Worm (Caenorhabditis elegans) whole organism, L1 larva: Measurements from ENCODE around the gene C34F6.5.
A peak's percentile ranks its signal among the peaks of the same experiment; 100 is the strongest.

Experiments used
- C04F5.9 ChIP-seq: sonication (generic microtip); optimal IDR thresholded peaks from 2 replicates; lab custom pipeline; 2016; ENCODE audit warnings: missing genetic modification characterization, missing compliant biosample characterization
- C16A3.4 ChIP-seq: fragments of 150-350 bp; optimal IDR thresholded peaks from 2 replicates; lab custom pipeline; 2014; ENCODE audit warnings: missing biosample characterization, missing genetic modification characterization
- C34B4.2 ChIP-seq: sonication (generic microtip); optimal IDR thresholded peaks from 2 replicates; lab custom pipeline; 2017; ENCODE audit warnings: mild to moderate bottlenecking, missing genetic modification characterization, missing compliant biosample characterization
- Y116A8C.19 ChIP-seq: sonication (generic microtip); optimal IDR thresholded peaks from 2 replicates; lab custom pipeline; 2016; ENCODE audit warnings: missing compliant biosample characterization, missing genetic modification characterization, borderline replicate concordance
- aha-1 ChIP-seq: fragments of 150-350 bp; optimal IDR thresholded peaks from 2 replicates; lab custom pipeline; 2014; ENCODE audit warnings: missing biosample characterization, missing genetic modification characterization
- alr-1 ChIP-seq: fragments of 200-800 bp; sonication (Bioruptor generic); optimal IDR thresholded peaks from 2 replicates; lab custom pipeline; 2018; ENCODE audit warnings: borderline replicate concordance, mild to moderate bottlenecking, missing genetic modification characterization, missing compliant biosample characterization
- aly-2 ChIP-seq: fragments of 150-350 bp; optimal IDR thresholded peaks from 2 replicates; lab custom pipeline; 2014; ENCODE audit warnings: missing biosample characterization, missing genetic modification characterization
- blmp-1 ChIP-seq: fragments of 150-350 bp; optimal IDR thresholded peaks from 2 replicates; lab custom pipeline; 2014; ENCODE audit warnings: missing biosample characterization, missing genetic modification characterization
- ceh-63 ChIP-seq: fragments of 200-800 bp; sonication (Bioruptor generic); optimal IDR thresholded peaks from 2 replicates; lab custom pipeline; 2018; ENCODE audit warnings: mild to moderate bottlenecking, missing genetic modification characterization, missing compliant biosample characterization
- ceh-8 ChIP-seq: fragments of 200-800 bp; sonication (Bioruptor generic); optimal IDR thresholded peaks from 2 replicates; lab custom pipeline; 2018; ENCODE audit warnings: mild to moderate bottlenecking, missing genetic modification characterization, moderate library complexity, missing compliant biosample characterization
- ceh-82 ChIP-seq, 3 experiments: fragments of 150-350 bp in 1 of 3; sonication (generic microtip) in 2 of 3; optimal IDR thresholded peaks; 2 replicates each; lab custom pipeline; 2014 to 2017; ENCODE audit warnings: missing biosample characterization in 3 of 3, missing genetic modification characterization in 3 of 3
- ceh-88 ChIP-seq: fragments of 200-800 bp; sonication (Bioruptor generic); IDR thresholded peaks from 2 replicates; pipeline ENCODE4 v1.3.6; 2022; ENCODE audit warnings: missing genetic modification characterization, missing compliant biosample characterization
- ces-1 ChIP-seq: fragments of 150-350 bp; optimal IDR thresholded peaks from 2 replicates; lab custom pipeline; 2014; ENCODE audit warnings: missing biosample characterization, missing genetic modification reagents, missing genetic modification characterization
- dpl-1 ChIP-seq, 3 experiments: fragments of 150-350 bp in 2 of 3; sonication (generic microtip) in 1 of 3; optimal IDR thresholded peaks; 2 replicates each; lab custom pipeline; 2014 to 2017; ENCODE audit warnings: missing biosample characterization in 3 of 3, missing genetic modification characterization in 3 of 3, missing genetic modification reagents in 3 of 3
- efl-1 ChIP-seq, 4 experiments: fragments of 150-350 bp; optimal IDR thresholded peaks in 3 of 4; peaks in 1 of 4; 1 replicate in 1 of 4; 2 replicates in 3 of 4; lab custom pipeline; 2014; ENCODE audit warnings: missing biosample characterization in 2 of 4, missing genetic modification characterization in 2 of 4, missing genetic modification reagents in 2 of 4
- efl-3 ChIP-seq: fragments of 200-800 bp; sonication (Bioruptor generic); optimal IDR thresholded peaks from 2 replicates; lab custom pipeline; 2018; ENCODE audit warnings: mild to moderate bottlenecking, missing genetic modification characterization, missing compliant biosample characterization
- elt-2 ChIP-seq: sonication (generic microtip); optimal IDR thresholded peaks from 2 replicates; lab custom pipeline; 2016; ENCODE audit warnings: missing genetic modification characterization, mild to moderate bottlenecking, inconsistent platforms, missing compliant biosample characterization, missing genetic modification reagents
- elt-3 ChIP-seq, 6 experiments: fragments of 150-350 bp in 1 of 6; sonication (generic microtip); optimal IDR thresholded peaks; 2 replicates each; lab custom pipeline; 2017 to 2018; ENCODE audit warnings: missing biosample characterization in 6 of 6, missing genetic modification characterization in 6 of 6, inconsistent platforms in 1 of 6
- ets-5 ChIP-seq: fragments of 200-800 bp; sonication (Bioruptor generic); IDR thresholded peaks from 2 replicates; pipeline ENCODE4 v1.3.6; 2022; ENCODE audit warnings: missing genetic modification characterization, missing compliant biosample characterization
- fkh-10 ChIP-seq: sonication (generic microtip); optimal IDR thresholded peaks from 2 replicates; lab custom pipeline; 2017; ENCODE audit warnings: missing biosample characterization, missing genetic modification reagents, missing genetic modification characterization
- fkh-4 ChIP-seq: sonication (generic microtip); optimal IDR thresholded peaks from 2 replicates; lab custom pipeline; 2016; ENCODE audit warnings: missing compliant biosample characterization, missing genetic modification characterization, borderline replicate concordance
- hlh-4 ChIP-seq: sonication (generic microtip); optimal IDR thresholded peaks from 2 replicates; lab custom pipeline; 2016; ENCODE audit warnings: mild to moderate bottlenecking, missing genetic modification characterization, missing compliant biosample characterization
- hpl-2 ChIP-seq: fragments of 150-350 bp; optimal IDR thresholded peaks from 2 replicates; lab custom pipeline; 2014; ENCODE audit warnings: missing biosample characterization, missing genetic modification reagents, missing genetic modification characterization
- irx-1 ChIP-seq: sonication (generic microtip); optimal IDR thresholded peaks from 2 replicates; lab custom pipeline; 2016; ENCODE audit warnings: missing genetic modification characterization, missing compliant biosample characterization
- isw-1 ChIP-seq: fragments of 200-800 bp; sonication (Bioruptor generic); IDR thresholded peaks from 2 replicates; pipeline ENCODE4 v1.3.6; 2022; ENCODE audit warnings: missing genetic modification characterization, missing compliant biosample characterization
- lin-14 ChIP-seq: fragments of 200-800 bp; sonication (Bioruptor generic); optimal IDR thresholded peaks from 2 replicates; lab custom pipeline; 2018; ENCODE audit warnings: mild to moderate bottlenecking, missing genetic modification characterization, moderate library complexity, missing compliant biosample characterization
- lin-15B ChIP-seq: fragments of 150-350 bp; sonication (generic microtip); optimal IDR thresholded peaks from 3 replicates; lab custom pipeline; 2014; ENCODE audit warnings: missing biosample characterization, missing genetic modification characterization
- lin-35 ChIP-seq, 2 experiments: fragments of 150-350 bp; optimal IDR thresholded peaks; 2 replicates each; lab custom pipeline; 2014; ENCODE audit warnings: missing biosample characterization in 2 of 2, missing genetic modification characterization in 2 of 2, missing genetic modification reagents in 2 of 2
- lin-39 ChIP-seq: fragments of 150-350 bp; optimal IDR thresholded peaks from 2 replicates; lab custom pipeline; 2014; ENCODE audit warnings: missing biosample characterization, missing genetic modification reagents, missing genetic modification characterization
- lir-3 ChIP-seq: sonication (generic microtip); optimal IDR thresholded peaks from 2 replicates; lab custom pipeline; 2016; ENCODE audit warnings: mild to moderate bottlenecking, missing genetic modification characterization, moderate library complexity, missing compliant biosample characterization; ENCODE audit not compliant: poor library complexity
- mab-9 ChIP-seq: fragments of 200-800 bp; sonication (Bioruptor generic); IDR thresholded peaks from 2 replicates; pipeline ENCODE4 v1.3.6; 2022; ENCODE audit warnings: missing genetic modification reagents, missing genetic modification characterization, missing compliant biosample characterization
- mdl-1 ChIP-seq, 2 experiments: fragments of 150-350 bp; optimal IDR thresholded peaks; 2 replicates each; lab custom pipeline; 2014 to 2017; ENCODE audit warnings: missing biosample characterization in 2 of 2, missing genetic modification characterization in 2 of 2, inconsistent platforms in 1 of 2
- mef-2 ChIP-seq: fragments of 150-350 bp; optimal IDR thresholded peaks from 2 replicates; lab custom pipeline; 2014; ENCODE audit warnings: missing biosample characterization, missing genetic modification characterization
- mep-1 ChIP-seq: fragments of 150-350 bp; optimal IDR thresholded peaks from 2 replicates; lab custom pipeline; 2014; ENCODE audit warnings: missing biosample characterization, missing genetic modification characterization
- nhr-11 ChIP-seq: fragments of 150-350 bp; optimal IDR thresholded peaks from 2 replicates; lab custom pipeline; 2014; ENCODE audit warnings: missing biosample characterization, missing genetic modification characterization
- nhr-19 ChIP-seq: fragments of 200-800 bp; sonication (Bioruptor generic); conservative IDR thresholded peaks from 2 replicates; pipeline ENCODE4 v1.3.6; 2022; ENCODE audit warnings: missing genetic modification characterization, missing compliant biosample characterization
- nhr-20 ChIP-seq: sonication (generic microtip); optimal IDR thresholded peaks from 2 replicates; lab custom pipeline; 2016; ENCODE audit warnings: mild to moderate bottlenecking, missing genetic modification characterization, missing compliant biosample characterization
- nhr-76 ChIP-seq: sonication (generic microtip); optimal IDR thresholded peaks from 2 replicates; lab custom pipeline; 2017; ENCODE audit warnings: missing biosample characterization, missing genetic modification characterization
- pag-3 ChIP-seq: sonication (generic microtip); optimal IDR thresholded peaks from 2 replicates; lab custom pipeline; 2017; ENCODE audit warnings: missing genetic modification characterization, mild to moderate bottlenecking, missing compliant biosample characterization, antibody characterized with exemption, borderline replicate concordance; ENCODE audit not compliant: insufficient read depth
- pqm-1 ChIP-seq: sonication (generic microtip); optimal IDR thresholded peaks from 3 replicates; lab custom pipeline; 2017; ENCODE audit warnings: missing biosample characterization, missing genetic modification characterization
- snu-23 ChIP-seq: sonication (generic microtip); optimal IDR thresholded peaks from 2 replicates; lab custom pipeline; 2016; ENCODE audit warnings: missing genetic modification characterization, missing compliant biosample characterization
- sptf-1 ChIP-seq: fragments of 150-350 bp; optimal IDR thresholded peaks from 2 replicates; lab custom pipeline; 2014; ENCODE audit warnings: missing biosample characterization, missing genetic modification characterization
- sup-37 ChIP-seq: fragments of 200-800 bp; sonication (Bioruptor generic); optimal IDR thresholded peaks from 2 replicates; lab custom pipeline; 2018; ENCODE audit warnings: mild to moderate bottlenecking, missing genetic modification characterization, missing compliant biosample characterization
- swsn-7 ChIP-seq: sonication (generic microtip); optimal IDR thresholded peaks from 2 replicates; lab custom pipeline; 2016; ENCODE audit warnings: missing genetic modification characterization, missing compliant biosample characterization
- tlp-1 ChIP-seq: fragments of 150-350 bp; optimal IDR thresholded peaks from 2 replicates; lab custom pipeline; 2014; ENCODE audit warnings: missing biosample characterization, missing genetic modification characterization
- unc-130 ChIP-seq: fragments of 150-350 bp; optimal IDR thresholded peaks from 2 replicates; lab custom pipeline; 2017; ENCODE audit warnings: missing biosample characterization, missing genetic modification characterization, inconsistent platforms
- unc-30 ChIP-seq: sonication (generic microtip); optimal IDR thresholded peaks from 2 replicates; lab custom pipeline; 2017; ENCODE audit warnings: missing biosample characterization, missing genetic modification characterization
- unc-62 ChIP-seq: fragments of 150-350 bp; optimal IDR thresholded peaks from 2 replicates; lab custom pipeline; 2014; ENCODE audit warnings: missing biosample characterization, missing genetic modification reagents, missing genetic modification characterization
- xbp-1 ChIP-seq: sonication (generic microtip); optimal IDR thresholded peaks from 2 replicates; lab custom pipeline; 2016; ENCODE audit warnings: missing genetic modification characterization, missing compliant biosample characterization
- zip-4 ChIP-seq: fragments of 200-800 bp; sonication (Bioruptor generic); optimal IDR thresholded peaks from 2 replicates; lab custom pipeline; 2018; ENCODE audit warnings: mild to moderate bottlenecking, missing genetic modification characterization, moderate library complexity, missing compliant biosample characterization
- ztf-4 ChIP-seq: fragments of 150-350 bp; optimal IDR thresholded peaks from 2 replicates; lab custom pipeline; 2014; ENCODE audit warnings: missing biosample characterization, missing genetic modification characterization

The C34F6.5 gene

ce11 chrX:11215420-11216050 is 6.8 kb upstream of the C34F6.5 start, which contains the start of the genes C34F6.7 and idh-2:
TSS of gene C34F6.7 (minus strand) at chrX:11215470.
TSS of gene idh-2 (plus strand) at chrX:11216000.
- TF ChIP-seq efl-3: no peak
- no peak for TF ChIP-seq unc-30
- no peak for TF ChIP-seq unc-62
- TF ChIP-seq pag-3: no peak
- no peak for TF ChIP-seq pqm-1
- no peak for TF ChIP-seq C34B4.2
- TF ChIP-seq dpl-1 (GFP tag; optimal IDR thresholded peaks at IDR 0.05; lab: Kevin White, UChicago): peak; percentile 13 to 45 (median 34)
- TF ChIP-seq aly-2 (tag; lab: Kevin White, UChicago): no peak
- TF ChIP-seq elt-3 (tag; optimal IDR thresholded peaks at IDR 0.05; lab: Kevin White, UChicago): peak; percentile 48 to 93 (median 66)
- TF ChIP-seq isw-1 (GFP tag; lab: Robert Waterston, UW): no peak
- TF ChIP-seq nhr-11 (tag; lab: Kevin White, UChicago): no peak
- TF ChIP-seq sptf-1 (tag; lab: Kevin White, UChicago): no peak
- peak; percentile 25 for TF ChIP-seq C16A3.4 (tag; lab: Kevin White, UChicago)
- TF ChIP-seq fkh-10 (GFP tag; lab: Kevin White, UChicago): no peak
- no peak for TF ChIP-seq lin-39 (tag; lab: Kevin White, UChicago)
- no peak for TF ChIP-seq C04F5.9 (tag; lab: Kevin White, UChicago)
- TF ChIP-seq ceh-88: no peak
- no peak for TF ChIP-seq Y116A8C.19 (tag; lab: Kevin White, UChicago)
- no peak for TF ChIP-seq zip-4
- peak; percentile 20 for TF ChIP-seq nhr-19 (GFP tag; lab: Robert Waterston, UW)
- TF ChIP-seq efl-1 (optimal IDR thresholded peaks at IDR 0.05; lab: Kevin White, UChicago): peak in 1 of 2 experiments; percentile 31
- TF ChIP-seq efl-1 (GFP tag; optimal IDR thresholded peaks at IDR 0.05 in 1 of 2; lab: Kevin White, UChicago): peak in 1 of 2 experiments; percentile 94
- peak; percentile 79 for TF ChIP-seq nhr-20 (tag; lab: Kevin White, UChicago)
- no peak for TF ChIP-seq irx-1 (tag; lab: Kevin White, UChicago)
- peak in 1 of 2 experiments; percentile 60 for TF ChIP-seq mdl-1 (tag; optimal IDR thresholded peaks at IDR 0.05; lab: Kevin White, UChicago)
- peak; percentile 46 for TF ChIP-seq xbp-1 (tag; lab: Kevin White, UChicago)
- no peak for TF ChIP-seq sup-37 (GFP tag; lab: Kevin White, UChicago)
- TF ChIP-seq snu-23 (GFP tag; lab: Kevin White, UChicago): peak; percentile 72
- TF ChIP-seq aha-1 (tag; lab: Kevin White, UChicago): no peak
- TF ChIP-seq lir-3 (tag; lab: Kevin White, UChicago): no peak
- TF ChIP-seq mef-2: no peak
- peak; percentile 53 for TF ChIP-seq unc-130
- no peak for TF ChIP-seq lin-15B
- 0 out of 2 replicates have a peak, but pooled peaks have one; percentile 21 for TF ChIP-seq mab-9 (GFP tag; lab: Robert Waterston, UW)
- peak; percentile 71 for TF ChIP-seq mep-1 (tag; lab: Kevin White, UChicago)
- TF ChIP-seq alr-1 (tag; lab: Kevin White, UChicago): no peak
- TF ChIP-seq ztf-4 (tag; lab: Kevin White, UChicago): peak; percentile 40
- TF ChIP-seq ceh-8 (GFP tag; lab: Kevin White, UChicago): no peak
- TF ChIP-seq lin-35 (GFP tag; optimal IDR thresholded peaks at IDR 0.05; lab: Kevin White, UChicago): peak in 1 of 2 experiments; percentile 59
- TF ChIP-seq blmp-1 (tag; lab: Kevin White, UChicago): peak; percentile 69
- no peak for TF ChIP-seq fkh-4 (tag; lab: Kevin White, UChicago)
- no peak for TF ChIP-seq tlp-1 (tag; lab: Kevin White, UChicago)
- TF ChIP-seq elt-2: no peak
- TF ChIP-seq ceh-82 (tag; optimal IDR thresholded peaks at IDR 0.05; lab: Kevin White, UChicago): peak in 1 of 3 experiments; percentile 42
- no peak for TF ChIP-seq nhr-76
- no peak for TF ChIP-seq ces-1 (GFP tag; lab: Kevin White, UChicago)
- no peak for TF ChIP-seq ets-5
- TF ChIP-seq lin-14 (GFP tag; lab: Kevin White, UChicago): peak; percentile 66
- TF ChIP-seq ceh-63: no peak
- TF ChIP-seq hlh-4 (tag; lab: Kevin White, UChicago): no peak
- no peak for TF ChIP-seq hpl-2 (GFP tag; lab: Kevin White, UChicago)
- TF ChIP-seq swsn-7 (tag; lab: Kevin White, UChicago): peak; percentile 43
